Fruit fly (Drosophila melanogaster): Measurements from ENCODE around the gene tin.

tin gene

dm6 chr3R:21338313-21338921, 40.4 kb upstream of the tin start:
- no peak for TF ChIP-seq chinmo (GFP tag; IDR thresholded peaks at IDR 0.05; ENCODE audit: partially characterized antibody)
- TF ChIP-seq cg (GFP tag; optimal IDR thresholded peaks at IDR 0.05), result peak; percentile 58
- TF ChIP-seq sc (optimal IDR thresholded peaks at IDR 0.05), result no peak
- no peak for TF ChIP-seq sc (GFP tag; optimal IDR thresholded peaks at IDR 0.05)
- no peak for TF ChIP-seq CG17186 (GFP tag; optimal IDR thresholded peaks at IDR 0.05)
- peak; percentile 21 for TF ChIP-seq CG2712 (tag; optimal IDR thresholded peaks at IDR 0.05)
- TF ChIP-seq fru (optimal IDR thresholded peaks at IDR 0.05), result no peak
- peak; percentile 92 for TF ChIP-seq pros (GFP tag; optimal IDR thresholded peaks at IDR 0.05)
- peak; percentile 41 for TF ChIP-seq Deaf1 (tag; optimal IDR thresholded peaks at IDR 0.05)
- TF ChIP-seq sqz (GFP tag; optimal IDR thresholded peaks at IDR 0.05), result peak; percentile 57
- TF ChIP-seq CG9437 (GFP tag; optimal IDR thresholded peaks at IDR 0.05), result no peak
- peak; percentile 23 for TF ChIP-seq CG15514 (GFP tag; optimal IDR thresholded peaks at IDR 0.05)
- peak; percentile 81 for TF ChIP-seq crol (GFP tag; IDR thresholded peaks at IDR 0.05)
- TF ChIP-seq CG30431 (GFP tag; optimal IDR thresholded peaks at IDR 0.05), result no peak
- TF ChIP-seq row (GFP tag; IDR thresholded peaks at IDR 0.05), result peak; percentile 46; the same call in 1 of the 3 replicates
- no peak for TF ChIP-seq pum (GFP tag; optimal IDR thresholded peaks at IDR 0.05)
- TF ChIP-seq CG17912 (GFP tag; optimal IDR thresholded peaks at IDR 0.05), result no peak
- peak; percentile 6 for TF ChIP-seq CG10543 (GFP tag; optimal IDR thresholded peaks at IDR 0.05)
- TF ChIP-seq CG18599 (GFP tag; optimal IDR thresholded peaks at IDR 0.05), result peak; percentile 56
- TF ChIP-seq CG17359 (tag; optimal IDR thresholded peaks at IDR 0.05), result peak; percentile 12
- TF ChIP-seq CG1792 (GFP tag; optimal IDR thresholded peaks at IDR 0.05), result no peak
- no peak for TF ChIP-seq nau (GFP tag; optimal IDR thresholded peaks at IDR 0.05)
- peak; percentile 60; the same call in 1 of the 3 replicates for TF ChIP-seq CG2199 (GFP tag; IDR thresholded peaks at IDR 0.05)
- no peak for TF ChIP-seq CG13287 (GFP tag; IDR thresholded peaks at IDR 0.05; ENCODE audit: partially characterized antibody)
- 0 out of 3 replicates have a peak, but pooled peaks have one; percentile 11 for TF ChIP-seq zfh1 (GFP tag; IDR thresholded peaks at IDR 0.05)
- peak; percentile 95 for TF ChIP-seq CG13894 (tag; optimal IDR thresholded peaks at IDR 0.05)
- TF ChIP-seq CG32767 (GFP tag; IDR thresholded peaks at IDR 0.05), result peak; percentile 53; the same call in 1 of the 2 replicates
- TF ChIP-seq scrt (GFP tag; optimal IDR thresholded peaks at IDR 0.05), result peak; percentile 3
- no peak for TF ChIP-seq br (optimal IDR thresholded peaks at IDR 0.05)
- no peak for TF ChIP-seq dan (GFP tag; IDR thresholded peaks at IDR 0.05)
- no peak for TF ChIP-seq Bgb (GFP tag; IDR thresholded peaks at IDR 0.05; ENCODE audit: partially characterized antibody)
- no peak for TF ChIP-seq CG12219 (GFP tag; optimal IDR thresholded peaks at IDR 0.05)
- TF ChIP-seq Med (GFP tag), result peak; percentile 15
- no peak for TF ChIP-seq lilli (GFP tag; optimal IDR thresholded peaks at IDR 0.05)
- no peak for TF ChIP-seq CG12071 (GFP tag; optimal IDR thresholded peaks at IDR 0.05)
- TF ChIP-seq CG7963 (GFP tag; IDR thresholded peaks at IDR 0.05; ENCODE audit: partially characterized antibody), result 0 out of 3 replicates have a peak, but pooled peaks have one; percentile 21
- TF ChIP-seq CG14860 (GFP tag; IDR thresholded peaks at IDR 0.05; ENCODE audit: partially characterized antibody), result no peak
- no peak for TF ChIP-seq CG18476 (GFP tag; optimal IDR thresholded peaks at IDR 0.05)
- no peak for TF ChIP-seq CG17361 (GFP tag; IDR thresholded peaks at IDR 0.05)
- peak; percentile 96 for TF ChIP-seq abd-A (tag; optimal IDR thresholded peaks at IDR 0.05)
- no peak for TF ChIP-seq B-H2 (GFP tag; optimal IDR thresholded peaks at IDR 0.05)
- TF ChIP-seq nerfin-1 (tag; optimal IDR thresholded peaks at IDR 0.05), result peak; percentile 73

Data from whole organism, embryonic.